Fruit fly (Drosophila melanogaster): Measurements from ENCODE around the gene CG33003.
A peak's percentile ranks its signal among the peaks of the same experiment; 100 is the strongest.

CG33003 gene

dm6 chr2L:4385387-4386279 lies 15.1 kb upstream of the CG33003 start, which contains the start of gene Vps53 (continued):
- TF ChIP-seq Med (GFP tag) (peak; percentile 20), CG6765 (GFP tag; optimal IDR thresholded peaks at IDR 0.05) (no peak), Camta (GFP tag; optimal IDR thresholded peaks at IDR 0.05) (no peak), CG13287 (GFP tag; IDR thresholded peaks at IDR 0.05; ENCODE audit: partially characterized antibody) (peak; percentile 61), CG1603 (tag; optimal IDR thresholded peaks at IDR 0.05) (peak; percentile 14), CG14710 (tag; optimal IDR thresholded peaks at IDR 0.05) (peak; percentile 11), CG32772 (GFP tag; IDR thresholded peaks at IDR 0.05) (no peak), CG3281 (GFP tag; optimal IDR thresholded peaks at IDR 0.05) (no peak), trem (tag; optimal IDR thresholded peaks at IDR 0.05) (peak; percentile 26), unc-4 (GFP tag; IDR thresholded peaks at IDR 0.05; ENCODE audit: partially characterized antibody) (peak; percentile 35; the same call in 1 of the 2 replicates), nerfin-2 (GFP tag; IDR thresholded peaks at IDR 0.05; ENCODE audit: partially characterized antibody) (no peak), amos (GFP tag; IDR thresholded peaks at IDR 0.05; ENCODE audit: partially characterized antibody) (peak; percentile 30; the same call in 1 of the 2 replicates), Scr (GFP tag; IDR thresholded peaks at IDR 0.05; ENCODE audit: partially characterized antibody) (peak; percentile 35; the same call in 1 of the 2 replicates), CG10267 (tag; optimal IDR thresholded peaks at IDR 0.05) (no peak), CG31365 (tag; optimal IDR thresholded peaks at IDR 0.05) (no peak), run (tag; optimal IDR thresholded peaks at IDR 0.05) (no peak), Atf-2 (GFP tag; optimal IDR thresholded peaks at IDR 0.05) (no peak), tup (GFP tag; optimal IDR thresholded peaks at IDR 0.05) (no peak), Pdp1 (GFP tag; optimal IDR thresholded peaks at IDR 0.05) (peak in 1 of 2 experiments; percentile 82), Lpt (GFP tag; optimal IDR thresholded peaks at IDR 0.05) (no peak), MESR4 (GFP tag; optimal IDR thresholded peaks at IDR 0.05) (peak; percentile 59), GATAe (GFP tag; conservative IDR thresholded peaks at IDR 0.05) (peak; percentile 48; the same call in 1 of the 2 replicates), CG7928 (GFP tag; optimal IDR thresholded peaks at IDR 0.05) (peak; percentile 88), E2f2 (GFP tag; IDR thresholded peaks at IDR 0.05) (peak; percentile 87), CG17186 (GFP tag; optimal IDR thresholded peaks at IDR 0.05) (peak; percentile 100), CG34224 (GFP tag; IDR thresholded peaks at IDR 0.05; ENCODE audit: partially characterized antibody) (0 out of 3 replicates have a peak, but pooled peaks have one; percentile 28), maf-S (GFP tag; optimal IDR thresholded peaks at IDR 0.05) (no peak), CG11456 (GFP tag; IDR thresholded peaks at IDR 0.05) (no peak), Dref (GFP tag; IDR thresholded peaks at IDR 0.05) (peak; percentile 69), Nf-YB (GFP tag; optimal IDR thresholded peaks at IDR 0.05) (no peak), HHEX (GFP tag; optimal IDR thresholded peaks at IDR 0.05) (no peak), stwl (tag; optimal IDR thresholded peaks at IDR 0.05) (peak; percentile 24), Bgb (GFP tag; IDR thresholded peaks at IDR 0.05; ENCODE audit: partially characterized antibody) (peak; percentile 20; the same call in 1 of the 2 replicates), grn (GFP tag; optimal IDR thresholded peaks at IDR 0.05) (peak; percentile 77), CG4282 (GFP tag; optimal IDR thresholded peaks at IDR 0.05) (no peak), pho (GFP tag; optimal IDR thresholded peaks at IDR 0.05) (no peak), pzg (GFP tag; optimal IDR thresholded peaks at IDR 0.05) (peak; percentile 56)
